Fruit fly (Drosophila melanogaster) whole organism, embryonic: ENCODE measurements around the gene elB.
A peak's percentile ranks its signal among the peaks of the same experiment; 100 is the strongest.

Source experiments
- CG12391 ChIP-seq: fragments of 200-800 bp; sonication (Bioruptor generic); optimal IDR thresholded peaks from 3 replicates; lab custom pipeline; 2018; ENCODE audit warnings: missing biosample characterization, mild to moderate bottlenecking, missing genetic modification characterization, moderate library complexity
- CG2202 ChIP-seq: fragments of 200-800 bp; sonication (Bioruptor generic); optimal IDR thresholded peaks from 2 replicates; lab custom pipeline; 2018; ENCODE audit warnings: missing biosample characterization, mild to moderate bottlenecking, missing genetic modification characterization
- CG31441 ChIP-seq: fragments of 200-800 bp; sonication (Bioruptor generic); IDR thresholded peaks from 2 replicates; pipeline ENCODE4 v1.3.6; 2022; ENCODE audit warnings: missing biosample characterization, missing genetic modification characterization
- CG8944 ChIP-seq: fragments of 200-800 bp; sonication (Bioruptor generic); optimal IDR thresholded peaks from 3 replicates; lab custom pipeline; 2016; ENCODE audit warnings: missing biosample characterization, missing genetic modification characterization
- CTCF ChIP-seq: fragments of 200-800 bp; sonication (Bioruptor generic); optimal IDR thresholded peaks from 2 replicates; lab custom pipeline; 2017; ENCODE audit warnings: missing biosample characterization, mild to moderate bottlenecking, missing genetic modification characterization, moderate library complexity
- E2f2 ChIP-seq: fragments of 200-800 bp; sonication (Bioruptor generic); IDR thresholded peaks from 2 replicates; pipeline ENCODE4 v1.3.6; 2022; ENCODE audit warnings: missing biosample characterization, missing genetic modification characterization
- NFAT ChIP-seq: fragments of 200-800 bp; sonication (Bioruptor generic); IDR thresholded peaks from 2 replicates; pipeline ENCODE4 v1.3.6; 2022; ENCODE audit warnings: missing biosample characterization, missing genetic modification characterization
- chm ChIP-seq: fragments of 200-800 bp; sonication (Bioruptor generic); IDR thresholded peaks from 2 replicates; pipeline ENCODE4 v1.3.6; 2022; ENCODE audit warnings: missing biosample characterization, missing genetic modification characterization
- da ChIP-seq: fragments of 200-800 bp; sonication (Bioruptor generic); optimal IDR thresholded peaks from 2 replicates; lab custom pipeline; 2016; ENCODE audit warnings: missing biosample characterization, missing genetic modification characterization
- kay ChIP-seq: fragments of 200-800 bp; sonication (Bioruptor generic); optimal IDR thresholded peaks from 2 replicates; lab custom pipeline; 2016; ENCODE audit warnings: missing biosample characterization, missing genetic modification characterization

dm6 chr2L:14356793-14357372 is 52.5 kb downstream of the elB start:
- TF ChIP-seq CG8944 (GFP tag; lab: Kevin White, UChicago) (no peak), E2f2 (GFP tag; lab: Robert Waterston, UW) (no peak), chm (0 out of 2 replicates have a peak, but pooled peaks have one; percentile 62), kay (GFP tag; lab: Kevin White, UChicago) (no peak), CTCF (GFP tag; lab: Kevin White, UChicago) (no peak), da (GFP tag; lab: Kevin White, UChicago) (no peak), CG2202 (tag; lab: Kevin White, UChicago) (no peak), CG12391 (tag; lab: Kevin White, UChicago) (no peak), CG31441 (no peak), NFAT (GFP tag; lab: Robert Waterston, UW) (no peak)
